Fruit fly (Drosophila melanogaster) S2 (cell line): ENCODE data around the gene dlt.

Source experiments
- CG8478 ChIP-seq: fragments of >200 bp; optimal IDR thresholded peaks from 2 replicates; lab custom pipeline; 2018
- CTCF ChIP-seq, 2 experiments: fragments of >200 bp; optimal IDR thresholded peaks; 2 replicates each; lab custom pipeline; 2018

The dlt gene

dm6 chr3L:1746338-1747199 lies 48.6 kb downstream of the dlt start, which contains the start of gene CG13921:
TSS of gene CG13921 (plus strand) at chr3L:1746907.
- TF ChIP-seq CG8478 (lab: Kevin White, UChicago): no peak
- no peak for TF ChIP-seq CTCF (optimal IDR thresholded peaks at IDR 0.05; lab: Kevin White, UChicago)

dm6 chr3L:1745432-1745831 lies 49.7 kb downstream of the dlt start:
- TF ChIP-seq CTCF (optimal IDR thresholded peaks at IDR 0.05; lab: Kevin White, UChicago): no peak
- TF ChIP-seq CG8478 (lab: Kevin White, UChicago): no peak

DNA sequence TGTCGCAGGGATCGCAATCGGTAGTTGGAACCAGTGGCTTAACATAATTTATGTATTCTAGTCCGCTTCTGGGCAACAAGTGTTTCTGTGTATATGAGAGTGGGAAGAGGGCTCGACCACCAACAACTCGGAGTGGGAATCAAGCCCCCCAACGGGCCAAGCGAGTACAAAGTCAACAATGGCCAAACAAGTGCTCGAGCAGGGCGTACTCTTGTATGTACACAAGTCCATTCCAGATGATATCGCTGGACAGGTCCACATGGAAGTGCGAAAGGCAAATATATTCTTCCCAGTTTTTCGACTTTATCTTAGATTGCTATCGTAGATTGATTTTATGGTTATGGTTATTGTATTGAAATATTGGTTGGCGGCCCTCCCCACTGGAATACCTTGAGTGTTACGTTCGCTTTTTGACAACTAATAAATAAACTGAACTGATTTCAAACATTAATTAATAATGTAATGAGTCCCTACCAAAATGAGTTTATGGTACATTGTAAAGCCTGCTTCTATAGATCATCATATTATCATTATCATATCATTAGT lies 52.5 kb downstream of the dlt start:
- no peak for TF ChIP-seq CTCF (optimal IDR thresholded peaks at IDR 0.05; lab: Kevin White, UChicago)
- no peak for TF ChIP-seq CG8478 (lab: Kevin White, UChicago)

DNA sequence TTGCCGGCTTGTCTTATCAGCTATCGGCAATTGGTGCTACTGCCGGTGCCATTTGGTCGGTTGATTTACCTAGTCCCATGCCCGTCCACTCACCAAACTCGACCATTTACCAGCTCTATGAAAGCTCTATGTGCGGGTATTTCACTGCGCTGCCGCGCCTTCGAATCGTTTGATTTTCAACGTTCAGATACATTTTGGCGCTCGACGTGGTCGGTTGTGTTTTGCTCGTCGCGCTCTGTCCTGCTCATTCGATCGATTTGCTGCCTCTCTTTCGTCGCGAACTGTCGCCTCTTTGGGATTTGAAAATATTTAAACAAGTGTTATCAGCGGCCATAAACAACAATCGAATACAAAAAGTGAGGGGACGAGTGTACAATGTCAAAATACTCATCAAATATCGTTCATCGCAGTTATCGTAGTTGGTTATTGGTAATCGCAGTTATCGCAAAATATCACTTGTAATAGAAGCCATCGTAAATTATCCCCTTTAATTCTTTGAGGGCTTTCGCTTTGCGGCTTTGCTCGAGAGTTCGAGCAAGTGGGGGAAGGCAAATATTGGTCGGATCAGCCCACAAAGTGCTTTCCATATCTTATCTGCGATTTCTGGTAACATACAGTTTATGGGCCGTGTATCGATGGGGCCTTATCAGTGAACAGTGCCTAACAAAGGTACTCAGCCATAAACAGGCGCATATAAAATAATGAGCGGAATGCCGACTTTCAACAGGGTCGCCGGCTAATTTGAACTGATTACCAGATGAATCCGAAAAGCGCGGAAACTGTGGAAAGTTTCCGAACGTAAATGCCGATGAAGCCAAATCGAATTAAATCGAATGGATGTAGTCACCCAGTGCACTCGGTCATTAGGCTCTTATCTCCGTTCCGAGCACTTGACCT lies 53.2 kb downstream of the dlt start:
- no peak for TF ChIP-seq CG8478 (lab: Kevin White, UChicago)
- no peak for TF ChIP-seq CTCF (optimal IDR thresholded peaks at IDR 0.05; lab: Kevin White, UChicago)

dm6 chr3L:1741107-1741506 lies 54.0 kb downstream of the dlt start:
- TF ChIP-seq CG8478 (lab: Kevin White, UChicago) (no peak), CTCF (optimal IDR thresholded peaks at IDR 0.05; lab: Kevin White, UChicago) (no peak)

DNA sequence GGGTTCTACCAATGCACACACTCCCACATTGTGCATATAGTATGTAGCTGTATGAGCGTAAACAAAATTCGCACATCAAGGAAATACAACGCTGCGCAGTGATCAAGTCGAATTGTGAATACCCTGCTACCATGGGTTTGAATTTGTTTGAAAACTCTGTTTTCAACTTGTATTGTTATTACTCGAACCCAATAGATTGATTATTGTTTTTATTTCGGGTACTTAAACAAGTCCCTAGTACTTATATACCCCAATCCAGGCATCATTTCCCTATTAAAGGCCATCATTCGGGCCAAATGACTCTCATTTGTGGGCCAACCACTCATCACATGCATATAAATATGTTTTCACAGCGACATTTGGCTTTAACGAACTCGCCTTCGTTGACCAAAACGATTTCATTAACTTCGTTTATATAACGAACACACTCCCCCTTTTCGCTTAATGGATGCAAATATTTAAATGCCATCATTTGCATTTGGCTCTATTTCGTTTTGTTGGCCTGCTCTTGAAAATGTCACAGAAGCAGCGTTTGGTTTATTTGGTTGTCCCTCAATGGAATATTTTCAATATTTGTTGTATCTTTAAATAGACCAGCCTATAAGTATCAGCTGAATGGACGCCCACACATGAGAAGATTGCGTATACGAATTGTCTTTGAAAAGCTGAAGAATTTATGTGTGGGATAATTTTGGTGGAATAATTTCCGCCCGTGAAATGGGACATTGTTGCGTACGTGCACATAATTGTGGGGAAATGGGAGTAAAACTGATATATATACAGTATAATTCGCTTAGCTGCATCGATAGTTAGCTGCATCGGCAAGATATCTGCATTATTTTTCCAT lies 54.8 kb downstream of the dlt start:
- TF ChIP-seq CG8478 (lab: Kevin White, UChicago) (no peak), CTCF (optimal IDR thresholded peaks at IDR 0.05; lab: Kevin White, UChicago) (no peak)
